Worm (Caenorhabditis elegans) whole organism, L4 larva: ENCODE results near the gene wrt-5.
A peak's percentile ranks its signal among the peaks of the same experiment; 100 is the strongest.

ENCODE experiments used
- T20F7.1 ChIP-seq: fragments of 200-800 bp; sonication (Bioruptor generic); optimal IDR thresholded peaks from 2 replicates; lab custom pipeline; 2018; ENCODE audit warnings: mild to moderate bottlenecking, missing genetic modification characterization, missing compliant biosample characterization
- T26A8.4 ChIP-seq: fragments of 200-800 bp; sonication (Bioruptor generic); IDR thresholded peaks from 2 replicates; pipeline ENCODE4 v1.3.6; 2022; ENCODE audit warnings: missing genetic modification characterization, missing compliant biosample characterization
- Y5F2A.4 ChIP-seq: fragments of 200-800 bp; sonication (Bioruptor generic); optimal IDR thresholded peaks from 2 replicates; lab custom pipeline; 2018; ENCODE audit warnings: mild to moderate bottlenecking, missing genetic modification characterization, missing compliant biosample characterization
- ama-1 ChIP-seq: fragments of 150-350 bp; optimal IDR thresholded peaks from 2 replicates; lab custom pipeline; 2014; ENCODE audit warnings: inconsistent platforms, mixed read lengths
- attf-4 ChIP-seq: sonication (generic microtip); optimal IDR thresholded peaks from 3 replicates; lab custom pipeline; 2017; ENCODE audit warnings: missing biosample characterization, missing genetic modification characterization
- ceh-20 ChIP-seq: fragments of 200-800 bp; sonication (Bioruptor generic); IDR thresholded peaks from 2 replicates; pipeline ENCODE4 v1.3.6; 2022; ENCODE audit warnings: missing genetic modification reagents, missing genetic modification characterization, missing compliant biosample characterization
- ceh-44 ChIP-seq: fragments of 200-800 bp; sonication (Bioruptor generic); IDR thresholded peaks from 2 replicates; pipeline ENCODE4 v1.3.6; 2022; ENCODE audit warnings: missing genetic modification reagents, missing genetic modification characterization, missing compliant biosample characterization
- ceh-82 ChIP-seq: sonication (generic microtip); optimal IDR thresholded peaks from 2 replicates; lab custom pipeline; 2017; ENCODE audit warnings: missing biosample characterization, missing genetic modification characterization
- ctbp-1 ChIP-seq: fragments of 200-800 bp; sonication (Bioruptor generic); IDR thresholded peaks from 2 replicates; pipeline ENCODE4 v1.3.6; 2022; ENCODE audit warnings: missing genetic modification reagents, missing genetic modification characterization, missing compliant biosample characterization
- daf-12 ChIP-seq: fragments of 150-350 bp; optimal IDR thresholded peaks from 2 replicates; lab custom pipeline; 2014; ENCODE audit warnings: missing biosample characterization, missing genetic modification reagents, missing genetic modification characterization
- daf-16 ChIP-seq, 3 experiments: sonication (generic microtip); optimal IDR thresholded peaks; 2 replicates each; lab custom pipeline; 2016 to 2017; ENCODE audit warnings: missing genetic modification characterization in 3 of 3, missing genetic modification reagents in 3 of 3, mild to moderate bottlenecking in 2 of 3, missing compliant biosample characterization in 2 of 3, missing biosample characterization in 1 of 3, moderate library complexity in 1 of 3
- daf-8 ChIP-seq: fragments of 200-800 bp; sonication (Bioruptor generic); IDR thresholded peaks from 2 replicates; pipeline ENCODE4 v1.3.6; 2022; ENCODE audit warnings: missing genetic modification characterization, missing compliant biosample characterization
- dpl-1 ChIP-seq: fragments of 150-350 bp; optimal IDR thresholded peaks from 2 replicates; lab custom pipeline; 2014; ENCODE audit warnings: missing biosample characterization, missing genetic modification reagents, missing genetic modification characterization
- duxl-1 ChIP-seq: sonication (generic microtip); optimal IDR thresholded peaks from 2 replicates; lab custom pipeline; 2016; ENCODE audit warnings: mild to moderate bottlenecking, missing genetic modification characterization, moderate library complexity, missing compliant biosample characterization; ENCODE audit not compliant: poor library complexity
- dve-1 ChIP-seq: sonication (generic microtip); optimal IDR thresholded peaks from 2 replicates; lab custom pipeline; 2017; ENCODE audit warnings: antibody characterized with exemption, mild to moderate bottlenecking, missing genetic modification characterization, missing compliant biosample characterization; ENCODE audit not compliant: insufficient read depth
- egl-43 ChIP-seq: fragments of 200-800 bp; sonication (Bioruptor generic); IDR thresholded peaks from 2 replicates; pipeline ENCODE4 v1.3.6; 2022; ENCODE audit warnings: missing genetic modification reagents, missing genetic modification characterization, missing compliant biosample characterization
- fos-1 ChIP-seq: fragments of 150-350 bp; optimal IDR thresholded peaks from 2 replicates; lab custom pipeline; 2014; ENCODE audit warnings: missing biosample characterization, missing genetic modification characterization
- hlh-11 ChIP-seq: fragments of 200-800 bp; sonication (Bioruptor generic); optimal IDR thresholded peaks from 2 replicates; lab custom pipeline; 2018; ENCODE audit warnings: mild to moderate bottlenecking, missing genetic modification characterization, missing compliant biosample characterization
- hmg-1.1 ChIP-seq: fragments of 200-800 bp; sonication (Bioruptor generic); IDR thresholded peaks from 2 replicates; pipeline ENCODE4 v1.3.6; 2022; ENCODE audit warnings: missing genetic modification reagents, missing genetic modification characterization, missing compliant biosample characterization
- jun-1 ChIP-seq: fragments of 150-350 bp; optimal IDR thresholded peaks from 2 replicates; lab custom pipeline; 2014; ENCODE audit warnings: missing biosample characterization, missing genetic modification reagents, missing genetic modification characterization
- lin-29 ChIP-seq: fragments of 200-800 bp; sonication (Bioruptor generic); IDR thresholded peaks from 2 replicates; pipeline ENCODE4 v1.3.6; 2022; ENCODE audit warnings: missing genetic modification reagents, missing genetic modification characterization, missing compliant biosample characterization
- lin-39 ChIP-seq: fragments of 150-350 bp; optimal IDR thresholded peaks from 2 replicates; lab custom pipeline; 2014; ENCODE audit warnings: missing biosample characterization, missing genetic modification reagents, missing genetic modification characterization
- lsy-2 ChIP-seq, 2 experiments: fragments of 150-350 bp in 1 of 2; sonication (generic microtip) in 1 of 2; optimal IDR thresholded peaks; 2 replicates each; lab custom pipeline; 2014 to 2017; ENCODE audit warnings: missing biosample characterization in 2 of 2, missing genetic modification characterization in 2 of 2
- mxl-2 ChIP-seq: fragments of 200-800 bp; sonication (Bioruptor generic); conservative IDR thresholded peaks from 2 replicates; pipeline ENCODE4 v1.3.6; 2022; ENCODE audit warnings: missing genetic modification reagents, missing genetic modification characterization, missing compliant biosample characterization
- nhr-111 ChIP-seq: fragments of 200-800 bp; sonication (Bioruptor generic); optimal IDR thresholded peaks from 2 replicates; lab custom pipeline; 2018; ENCODE audit warnings: mild to moderate bottlenecking, missing genetic modification characterization, missing compliant biosample characterization
- nhr-237 ChIP-seq: sonication (generic microtip); optimal IDR thresholded peaks from 2 replicates; lab custom pipeline; 2017; ENCODE audit warnings: missing biosample characterization, missing genetic modification characterization
- nhr-25 ChIP-seq: sonication (generic microtip); optimal IDR thresholded peaks from 2 replicates; lab custom pipeline; 2017; ENCODE audit warnings: missing genetic modification characterization, mild to moderate bottlenecking, missing compliant biosample characterization, antibody characterized with exemption, moderate library complexity, borderline replicate concordance; ENCODE audit not compliant: insufficient read depth
- nhr-28 ChIP-seq: fragments of 150-350 bp; optimal IDR thresholded peaks from 2 replicates; lab custom pipeline; 2014; ENCODE audit warnings: missing biosample characterization, missing genetic modification characterization
- nhr-42 ChIP-seq: fragments of 200-800 bp; sonication (Bioruptor generic); IDR thresholded peaks from 2 replicates; pipeline ENCODE4 v1.3.6; 2022; ENCODE audit warnings: missing genetic modification characterization, missing compliant biosample characterization
- nhr-6 ChIP-seq: fragments of 150-350 bp; optimal IDR thresholded peaks from 2 replicates; lab custom pipeline; 2014; ENCODE audit warnings: missing biosample characterization, missing genetic modification characterization
- nhr-76 ChIP-seq: fragments of 150-350 bp; optimal IDR thresholded peaks from 2 replicates; lab custom pipeline; 2014; ENCODE audit warnings: missing biosample characterization, missing genetic modification characterization
- pqm-1 ChIP-seq: sonication (generic microtip); optimal IDR thresholded peaks from 2 replicates; lab custom pipeline; 2017; ENCODE audit warnings: missing biosample characterization, missing genetic modification characterization
- set-16 ChIP-seq: fragments of 200-800 bp; sonication (Bioruptor generic); IDR thresholded peaks from 2 replicates; pipeline ENCODE4 v1.3.6; 2022; ENCODE audit warnings: missing genetic modification reagents, missing genetic modification characterization, missing compliant biosample characterization
- skn-1 ChIP-seq: fragments of 150-350 bp; optimal IDR thresholded peaks from 2 replicates; lab custom pipeline; 2014; ENCODE audit warnings: missing biosample characterization, missing genetic modification characterization
- spr-1 ChIP-seq: sonication (generic microtip); optimal IDR thresholded peaks from 2 replicates; lab custom pipeline; 2016; ENCODE audit warnings: mild to moderate bottlenecking, missing genetic modification characterization, missing compliant biosample characterization
- tag-97 ChIP-seq: fragments of 200-800 bp; sonication (Bioruptor generic); IDR thresholded peaks from 2 replicates; pipeline ENCODE4 v1.3.6; 2022; ENCODE audit warnings: missing genetic modification characterization, missing compliant biosample characterization
- tra-1 ChIP-seq: fragments of 200-800 bp; sonication (Bioruptor generic); IDR thresholded peaks from 2 replicates; pipeline ENCODE4 v1.3.6; 2022; ENCODE audit warnings: missing genetic modification reagents, missing genetic modification characterization, missing compliant biosample characterization
- vab-7 ChIP-seq: fragments of 200-800 bp; sonication (Bioruptor generic); IDR thresholded peaks from 2 replicates; pipeline ENCODE4 v1.3.6; 2022; ENCODE audit warnings: missing genetic modification reagents, missing genetic modification characterization, missing compliant biosample characterization
- zag-1 ChIP-seq: fragments of 150-350 bp; optimal IDR thresholded peaks from 2 replicates; lab custom pipeline; 2014; ENCODE audit warnings: missing biosample characterization, missing genetic modification characterization
- zip-2 ChIP-seq: fragments of 150-350 bp; optimal IDR thresholded peaks from 2 replicates; lab custom pipeline; 2014; ENCODE audit warnings: missing biosample characterization, missing genetic modification characterization

wrt-5 gene

DNA sequence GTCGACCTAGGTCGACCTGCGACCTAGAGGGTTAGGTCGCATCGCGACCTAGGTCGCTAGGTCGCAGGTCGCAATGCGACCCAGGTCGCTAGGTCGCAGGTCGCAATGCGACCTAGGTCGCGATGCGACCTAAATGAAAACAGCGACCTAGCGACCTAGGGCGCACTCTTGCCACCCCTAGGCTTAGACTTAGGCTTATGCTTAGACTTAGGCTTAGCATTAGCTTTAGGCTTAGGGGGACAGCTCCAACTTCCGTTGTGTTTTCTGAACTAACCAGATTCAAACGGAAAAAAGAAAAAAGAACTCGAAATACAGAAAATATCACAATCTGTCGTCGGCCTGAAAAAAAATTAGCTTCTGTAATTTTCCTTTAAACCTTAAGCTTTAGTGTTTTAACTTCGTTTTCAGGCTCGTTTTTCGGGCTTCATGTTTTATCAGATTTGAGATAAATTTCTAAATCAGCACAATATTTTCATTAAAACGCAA lies 37.1 kb downstream of the wrt-5 start (continued):
- TF ChIP-seq spr-1 (tag; lab: Kevin White, UChicago) (no peak), Y5F2A.4 (GFP tag; lab: Kevin White, UChicago) (no peak), mxl-2 (GFP tag; lab: Robert Waterston, UW) (no peak), tra-1 (GFP tag; lab: Robert Waterston, UW) (no peak), nhr-28 (tag; lab: Kevin White, UChicago) (no peak), set-16 (GFP tag; lab: Robert Waterston, UW) (peak; percentile 70), T26A8.4 (GFP tag; lab: Robert Waterston, UW) (peak; percentile 76), zag-1 (tag; lab: Kevin White, UChicago) (no peak), nhr-76 (no peak), daf-12 (tag; lab: Kevin White, UChicago) (no peak), pqm-1 (tag; lab: Kevin White, UChicago) (no peak), dve-1 (no peak), lin-39 (no peak), ama-1 (no peak), lsy-2 (tag; optimal IDR thresholded peaks at IDR 0.05; lab: Kevin White, UChicago) (no peak), T20F7.1 (GFP tag; lab: Kevin White, UChicago) (no peak), nhr-6 (tag; lab: Kevin White, UChicago) (no peak), ceh-20 (GFP tag; lab: Robert Waterston, UW) (0 out of 2 replicates have a peak, but pooled peaks have one; percentile 9), dpl-1 (GFP tag; lab: Kevin White, UChicago) (no peak), ceh-44 (GFP tag; lab: Robert Waterston, UW) (no peak), fos-1 (tag; lab: Kevin White, UChicago) (no peak), ceh-82 (tag; lab: Kevin White, UChicago) (no peak), lin-29 (GFP tag; lab: Robert Waterston, UW) (no peak), hlh-11 (tag; lab: Kevin White, UChicago) (peak; percentile 2), nhr-42 (GFP tag; lab: Robert Waterston, UW) (0 out of 2 replicates have a peak, but pooled peaks have one; percentile 17), vab-7 (GFP tag; lab: Robert Waterston, UW) (peak; percentile 39; the same call in 1 of the 2 replicates), attf-4 (tag; lab: Kevin White, UChicago) (no peak), nhr-25 (tag; lab: Kevin White, UChicago) (no peak), daf-8 (GFP tag; lab: Robert Waterston, UW) (no peak), duxl-1 (tag; lab: Kevin White, UChicago) (no peak), ctbp-1 (GFP tag; lab: Robert Waterston, UW) (no peak; the same call in 1 of the 2 replicates), nhr-111 (no peak), hmg-1.1 (GFP tag; lab: Robert Waterston, UW) (no peak; the same call in 1 of the 2 replicates), skn-1 (tag; lab: Kevin White, UChicago) (no peak), nhr-237 (tag; lab: Kevin White, UChicago) (no peak), zip-2 (tag; lab: Kevin White, UChicago) (no peak)

DNA sequence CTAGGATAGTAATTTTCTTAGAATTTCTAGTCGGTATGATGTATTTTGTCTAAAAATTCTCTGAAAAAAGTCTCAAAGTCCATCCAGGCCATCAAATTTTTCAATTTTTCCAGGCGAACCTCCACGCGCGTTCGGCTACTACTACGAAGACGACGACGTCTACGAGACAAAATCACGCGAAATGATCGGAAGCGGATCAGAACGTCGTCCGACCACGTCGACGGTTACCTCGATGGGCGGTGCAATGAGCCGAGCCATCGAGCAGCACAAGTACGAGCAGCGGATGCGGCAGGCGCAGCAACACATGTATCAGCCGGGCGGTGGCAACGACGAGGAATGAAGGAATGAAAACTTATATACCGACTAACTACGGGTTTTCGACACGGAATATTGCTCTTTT lies 37.8 kb downstream of the wrt-5 start:
- TF ChIP-seq jun-1 (tag; lab: Kevin White, UChicago) (no peak), tag-97 (GFP tag; lab: Robert Waterston, UW) (no peak), daf-16 (GFP tag; optimal IDR thresholded peaks at IDR 0.05; lab: Kevin White, UChicago) (no peak), daf-16 (tag; optimal IDR thresholded peaks at IDR 0.05; lab: Kevin White, UChicago) (no peak), ceh-20 (GFP tag; lab: Robert Waterston, UW) (no peak), egl-43 (GFP tag; lab: Robert Waterston, UW) (peak; percentile 10; the same call in 1 of the 2 replicates), set-16 (GFP tag; lab: Robert Waterston, UW) (peak; percentile 67)
